Fruit fly (Drosophila melanogaster) whole organism, embryonic: ENCODE measurements around the gene h-cup.

Source experiments
- Atf-2 ChIP-seq: fragments of 200-800 bp; sonication (Bioruptor generic); optimal IDR thresholded peaks from 2 replicates; lab custom pipeline; 2016; ENCODE audit warnings: missing biosample characterization, missing genetic modification characterization
- Atf3 ChIP-seq: fragments of 200-800 bp; sonication (Bioruptor generic); optimal IDR thresholded peaks from 3 replicates; lab custom pipeline; 2016; ENCODE audit warnings: missing biosample characterization, missing genetic modification characterization
- CG10147 ChIP-seq: fragments of 200-800 bp; sonication (Bioruptor generic); optimal IDR thresholded peaks from 2 replicates; lab custom pipeline; 2019; ENCODE audit warnings: missing biosample characterization, mild to moderate bottlenecking, missing genetic modification characterization, moderate library complexity
- CG1024 ChIP-seq: fragments of 200-800 bp; sonication (Bioruptor generic); IDR thresholded peaks from 2 replicates; pipeline ENCODE4 v1.3.6; 2022; ENCODE audit warnings: missing biosample characterization, missing genetic modification characterization
- CG11456 ChIP-seq: fragments of 200-800 bp; sonication (Bioruptor generic); IDR thresholded peaks from 3 replicates; pipeline ENCODE4 v1.3.6; 2022; ENCODE audit warnings: missing biosample characterization, missing genetic modification characterization
- CG14050 ChIP-seq: fragments of 200-800 bp; sonication (Bioruptor generic); IDR thresholded peaks from 3 replicates; pipeline ENCODE4 v1.3.6; 2022; ENCODE audit warnings: missing biosample characterization, missing genetic modification characterization
- CG1647 ChIP-seq: fragments of 200-800 bp; sonication (Bioruptor generic); optimal IDR thresholded peaks from 3 replicates; lab custom pipeline; 2016; ENCODE audit warnings: missing biosample characterization, missing genetic modification characterization
- CG17612 ChIP-seq: fragments of 200-800 bp; sonication (Bioruptor generic); IDR thresholded peaks from 2 replicates; pipeline ENCODE4 v1.3.6; 2022; ENCODE audit warnings: missing biosample characterization, missing genetic modification characterization
- CG2875 ChIP-seq: fragments of 200-800 bp; sonication (Bioruptor generic); optimal IDR thresholded peaks from 2 replicates; lab custom pipeline; 2017; ENCODE audit warnings: missing biosample characterization, mild to moderate bottlenecking, missing genetic modification characterization, missing genetic modification reagents
- CG31388 ChIP-seq: fragments of 200-800 bp; sonication (Bioruptor generic); optimal IDR thresholded peaks from 2 replicates; lab custom pipeline; 2016; ENCODE audit warnings: missing biosample characterization, missing genetic modification characterization
- CG3163 ChIP-seq: fragments of 200-800 bp; sonication (Bioruptor generic); optimal IDR thresholded peaks from 3 replicates; lab custom pipeline; 2016; ENCODE audit warnings: missing biosample characterization, missing genetic modification characterization
- CG5245 ChIP-seq: fragments of 200-800 bp; sonication (Bioruptor generic); optimal IDR thresholded peaks from 3 replicates; lab custom pipeline; 2016; ENCODE audit warnings: missing biosample characterization, missing genetic modification characterization
- CG6254 ChIP-seq: fragments of 200-800 bp; sonication (Bioruptor generic); optimal IDR thresholded peaks from 3 replicates; lab custom pipeline; 2017; ENCODE audit warnings: mild to moderate bottlenecking, missing biosample characterization, missing genetic modification reagents, missing genetic modification characterization
- CG6813 ChIP-seq: fragments of 200-800 bp; sonication (Bioruptor generic); optimal IDR thresholded peaks from 2 replicates; lab custom pipeline; 2017; ENCODE audit warnings: missing biosample characterization, missing genetic modification characterization, mild to moderate bottlenecking, moderate library complexity, missing genetic modification reagents
- CG8290 ChIP-seq, 3 experiments: fragments of 200-800 bp; sonication (Bioruptor generic); optimal IDR thresholded peaks; 2 replicates each; lab custom pipeline; 2016 to 2019; ENCODE audit warnings: missing biosample characterization in 3 of 3, missing genetic modification characterization in 3 of 3, mild to moderate bottlenecking in 2 of 3, moderate library complexity in 1 of 3
- CG9437 ChIP-seq: fragments of 200-800 bp; sonication (Bioruptor generic); optimal IDR thresholded peaks from 2 replicates; lab custom pipeline; 2018; ENCODE audit warnings: missing biosample characterization, mild to moderate bottlenecking, missing genetic modification characterization
- CG9609 ChIP-seq: fragments of 200-800 bp; sonication (Bioruptor generic); optimal IDR thresholded peaks from 3 replicates; lab custom pipeline; 2016; ENCODE audit warnings: missing biosample characterization, missing genetic modification characterization
- Dad ChIP-seq: fragments of 200-800 bp; sonication (Bioruptor generic); optimal IDR thresholded peaks from 3 replicates; lab custom pipeline; 2016; ENCODE audit warnings: missing biosample characterization, missing genetic modification characterization
- Dfd ChIP-seq, 2 experiments: fragments of >200 bp; optimal IDR thresholded peaks; 2 replicates each; lab custom pipeline; 2017; ENCODE audit warnings: missing biosample characterization in 2 of 2, missing genetic modification characterization in 2 of 2
- Dip3 ChIP-seq: fragments of 200-800 bp; sonication (Bioruptor generic); optimal IDR thresholded peaks from 3 replicates; lab custom pipeline; 2016; ENCODE audit warnings: missing biosample characterization, missing genetic modification characterization
- Doc2 ChIP-seq: fragments of 200-800 bp; sonication (Bioruptor generic); IDR thresholded peaks from 2 replicates; pipeline ENCODE4 v1.3.6; 2022; ENCODE audit warnings: missing biosample characterization, missing genetic modification characterization
- Ets97D ChIP-seq: fragments of 200-800 bp; sonication (Bioruptor generic); optimal IDR thresholded peaks from 3 replicates; lab custom pipeline; 2016; ENCODE audit warnings: missing biosample characterization, missing genetic modification characterization
- Gug ChIP-seq: fragments of 200-800 bp; sonication (Bioruptor generic); IDR thresholded peaks from 4 replicates; pipeline ENCODE4 v1.3.6; 2022; ENCODE audit warnings: missing biosample characterization, missing genetic modification characterization
- HmgZ ChIP-seq: fragments of 200-800 bp; sonication (Bioruptor generic); optimal IDR thresholded peaks from 2 replicates; lab custom pipeline; 2018; ENCODE audit warnings: missing biosample characterization, mild to moderate bottlenecking, missing genetic modification characterization
- Hr3 ChIP-seq: fragments of 200-800 bp; sonication (Bioruptor generic); optimal IDR thresholded peaks from 3 replicates; lab custom pipeline; 2016; ENCODE audit warnings: missing biosample characterization, missing genetic modification characterization
- Hr78 ChIP-seq, 2 experiments: fragments of 200-800 bp in 1 of 2; fragments of >200 bp in 1 of 2; sonication (Bioruptor generic) in 1 of 2; optimal IDR thresholded peaks; 2 replicates each; lab custom pipeline; 2017 to 2019; ENCODE audit warnings: missing biosample characterization in 2 of 2, missing genetic modification characterization in 2 of 2, mild to moderate bottlenecking in 1 of 2, moderate library complexity in 1 of 2
- Lhr ChIP-seq: fragments of 200-800 bp; sonication (Bioruptor generic); optimal IDR thresholded peaks from 3 replicates; lab custom pipeline; 2017; ENCODE audit warnings: mild to moderate bottlenecking, missing biosample characterization, missing genetic modification reagents, missing genetic modification characterization
- MESR4 ChIP-seq: fragments of 200-800 bp; sonication (Bioruptor generic); optimal IDR thresholded peaks from 2 replicates; lab custom pipeline; 2018; ENCODE audit warnings: missing biosample characterization, mild to moderate bottlenecking, missing genetic modification characterization, moderate library complexity
- Max ChIP-seq: fragments of 200-800 bp; sonication (Bioruptor generic); optimal IDR thresholded peaks from 2 replicates; lab custom pipeline; 2016; ENCODE audit warnings: missing biosample characterization, mild to moderate bottlenecking, missing genetic modification characterization
- Meics ChIP-seq: fragments of 200-800 bp; sonication (Bioruptor generic); optimal IDR thresholded peaks from 2 replicates; lab custom pipeline; 2017; ENCODE audit warnings: missing biosample characterization, mild to moderate bottlenecking, missing genetic modification characterization
- Nf-YC ChIP-seq: fragments of 200-800 bp; optimal IDR thresholded peaks from 3 replicates; lab custom pipeline; 2019; ENCODE audit warnings: missing biosample characterization, mild to moderate bottlenecking, missing genetic modification characterization, moderate library complexity
- Scr ChIP-seq: fragments of 200-800 bp; sonication (Bioruptor generic); IDR thresholded peaks from 2 replicates; pipeline ENCODE4 v1.3.6; 2022; ENCODE audit warnings: missing biosample characterization, missing genetic modification characterization; ENCODE audit not compliant: partially characterized antibody
- Spps ChIP-seq: fragments of 200-800 bp; sonication (Bioruptor generic); optimal IDR thresholded peaks from 2 replicates; lab custom pipeline; 2018; ENCODE audit warnings: missing biosample characterization, mild to moderate bottlenecking, missing genetic modification characterization
- Usf ChIP-seq: fragments of 200-800 bp; sonication (Bioruptor generic); optimal IDR thresholded peaks from 2 replicates; lab custom pipeline; 2017; ENCODE audit warnings: missing genotype, missing biosample characterization, missing genetic modification characterization
- Xbp1 ChIP-seq: fragments of 200-800 bp; sonication (Bioruptor generic); optimal IDR thresholded peaks from 3 replicates; lab custom pipeline; 2016; ENCODE audit warnings: missing biosample characterization, mild to moderate bottlenecking, missing genetic modification characterization
- bcd ChIP-seq: fragments of 200-800 bp; sonication (Bioruptor generic); optimal IDR thresholded peaks from 2 replicates; lab custom pipeline; 2017; ENCODE audit warnings: missing biosample characterization, mild to moderate bottlenecking, missing genetic modification characterization
- bowl ChIP-seq: fragments of 200-800 bp; sonication (Bioruptor generic); IDR thresholded peaks from 2 replicates; pipeline ENCODE4 v1.3.6; 2022; ENCODE audit warnings: missing biosample characterization, missing genetic modification characterization
- caup ChIP-seq: fragments of 200-800 bp; sonication (Bioruptor generic); optimal IDR thresholded peaks from 3 replicates; lab custom pipeline; 2017; ENCODE audit warnings: missing biosample characterization, mild to moderate bottlenecking, missing genetic modification characterization, moderate library complexity; ENCODE audit not compliant: severe bottlenecking
- disco-r ChIP-seq: fragments of 200-800 bp; sonication (Bioruptor generic); optimal IDR thresholded peaks from 2 replicates; lab custom pipeline; 2016; ENCODE audit warnings: missing biosample characterization, missing genetic modification characterization
- dpn ChIP-seq, 2 experiments: fragments of 200-800 bp; sonication (Bioruptor generic); optimal IDR thresholded peaks; 3 replicates each; lab custom pipeline; 2016; ENCODE audit warnings: missing biosample characterization in 2 of 2, missing genetic modification characterization in 2 of 2
- esg ChIP-seq: fragments of 200-800 bp; sonication (Bioruptor generic); conservative IDR thresholded peaks from 2 replicates; pipeline ENCODE4 v1.3.6; 2022; ENCODE audit warnings: missing biosample characterization, missing genetic modification characterization
- exex ChIP-seq: fragments of 200-800 bp; sonication (Bioruptor generic); optimal IDR thresholded peaks from 4 replicates; lab custom pipeline; 2018; ENCODE audit warnings: missing biosample characterization, mild to moderate bottlenecking, missing genetic modification characterization, moderate library complexity
- gce ChIP-seq: fragments of 200-800 bp; sonication (Bioruptor generic); IDR thresholded peaks from 3 replicates; pipeline ENCODE4 v1.3.6; 2022; ENCODE audit warnings: missing biosample characterization, missing genetic modification characterization
- pb ChIP-seq: fragments of 200-800 bp; sonication (Bioruptor generic); optimal IDR thresholded peaks from 3 replicates; lab custom pipeline; 2016; ENCODE audit warnings: missing biosample characterization, missing genetic modification characterization
- repo ChIP-seq: fragments of 200-800 bp; sonication (Bioruptor generic); optimal IDR thresholded peaks from 2 replicates; lab custom pipeline; 2016; ENCODE audit warnings: missing biosample characterization, missing genetic modification characterization
- seq ChIP-seq: fragments of 200-800 bp; sonication (Bioruptor generic); IDR thresholded peaks from 2 replicates; pipeline ENCODE4 v1.3.6; 2022; ENCODE audit warnings: missing biosample characterization, missing genetic modification characterization
- sisA ChIP-seq: fragments of 200-800 bp; sonication (Bioruptor generic); IDR thresholded peaks from 2 replicates; pipeline ENCODE4 v1.3.6; 2022; ENCODE audit warnings: missing biosample characterization, missing genetic modification characterization
- vvl ChIP-seq: fragments of 200-800 bp; sonication (Bioruptor generic); IDR thresholded peaks from 2 replicates; pipeline ENCODE4 v1.3.6; 2022; ENCODE audit warnings: missing biosample characterization, missing genetic modification characterization
- wdn ChIP-seq: fragments of 200-800 bp; sonication (Bioruptor generic); IDR thresholded peaks from 2 replicates; pipeline ENCODE4 v1.3.6; 2022; ENCODE audit warnings: missing biosample characterization, missing genetic modification characterization
- wek ChIP-seq: fragments of 200-800 bp; sonication (Bioruptor generic); optimal IDR thresholded peaks from 3 replicates; lab custom pipeline; 2018; ENCODE audit warnings: missing biosample characterization, mild to moderate bottlenecking, missing genetic modification characterization, moderate library complexity

The h-cup gene

DNA sequence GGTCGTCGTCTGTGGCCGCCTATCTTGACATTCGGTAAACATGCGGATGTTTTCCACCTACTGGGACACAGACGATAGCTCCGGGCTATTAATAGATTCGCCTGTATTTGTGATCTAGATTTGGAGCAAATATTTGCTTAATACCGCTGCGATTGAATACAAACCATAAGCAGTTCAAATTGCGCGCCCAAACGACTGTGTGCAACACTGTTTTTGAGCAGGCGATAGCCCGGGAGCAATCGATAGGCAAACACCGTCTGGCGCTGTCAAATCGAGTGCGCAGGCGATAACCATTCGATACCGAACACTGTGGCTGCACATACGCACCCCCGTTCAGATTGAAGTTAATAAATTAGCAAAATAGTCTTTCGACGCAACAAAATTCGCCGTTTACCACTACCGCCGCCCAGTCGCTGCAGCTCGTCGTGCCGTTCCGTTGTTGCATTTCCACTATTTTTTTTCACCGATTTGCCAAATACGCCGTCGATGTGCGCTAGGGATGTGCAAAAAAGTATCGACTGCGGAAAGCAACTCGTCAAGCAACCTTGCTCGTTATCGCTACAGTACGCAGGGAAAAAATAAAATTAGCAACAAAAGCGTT, 25.5 kb upstream of the h-cup start, which contains the start of gene Atx2 (continued):
- TF ChIP-seq gce (GFP tag; lab: Robert Waterston, UW): no peak
- TF ChIP-seq Dad: peak; percentile 25
- TF ChIP-seq CG5245 (GFP tag; lab: Kevin White, UChicago): no peak
- no peak for TF ChIP-seq CG2875
- TF ChIP-seq Max: peak; percentile 37
- TF ChIP-seq HmgZ: peak; percentile 74
- no peak for TF ChIP-seq CG1647 (GFP tag; lab: Kevin White, UChicago)
- TF ChIP-seq Nf-YC (tag; lab: Kevin White, UChicago): peak; percentile 5
- TF ChIP-seq Spps (tag; lab: Kevin White, UChicago): no peak
- peak; percentile 24; the same call in 1 of the 2 replicates for TF ChIP-seq wdn (GFP tag; lab: Robert Waterston, UW)
- peak; percentile 4 for TF ChIP-seq Atf-2 (GFP tag; lab: Kevin White, UChicago)
- no peak for TF ChIP-seq Doc2
- peak; percentile 49 for TF ChIP-seq Lhr (GFP tag; lab: Kevin White, UChicago)
- TF ChIP-seq Xbp1 (GFP tag; lab: Kevin White, UChicago): peak; percentile 7
- peak; percentile 30; the same call in 1 of the 4 replicates for TF ChIP-seq Gug
- peak; percentile 45; the same call in 1 of the 2 replicates for TF ChIP-seq seq (GFP tag; lab: Robert Waterston, UW)
- peak; percentile 13 for TF ChIP-seq wek (GFP tag; lab: Kevin White, UChicago)
- no peak for TF ChIP-seq Hr3
- TF ChIP-seq disco-r (GFP tag; lab: Kevin White, UChicago): peak; percentile 14
- TF ChIP-seq CG9609 (GFP tag; lab: Kevin White, UChicago): peak; percentile 53
- TF ChIP-seq CG3163 (GFP tag; lab: Kevin White, UChicago): peak; percentile 58
- peak; percentile 88 for TF ChIP-seq MESR4 (GFP tag; lab: Kevin White, UChicago)
- TF ChIP-seq CG10147: no peak
- TF ChIP-seq CG1024: no peak
- peak; percentile 30 for TF ChIP-seq CG8290 (GFP tag; optimal IDR thresholded peaks at IDR 0.05; lab: Kevin White, UChicago)
- peak in 1 of 2 experiments; percentile 79 for TF ChIP-seq CG8290 (tag; optimal IDR thresholded peaks at IDR 0.05; lab: Kevin White, UChicago)
- no peak for TF ChIP-seq exex
- no peak for TF ChIP-seq CG31388 (GFP tag; lab: Kevin White, UChicago)
- no peak for TF ChIP-seq sisA (GFP tag; lab: Robert Waterston, UW)
- peak; percentile 54 for TF ChIP-seq pb (GFP tag; lab: Kevin White, UChicago)
- peak; percentile 27 for TF ChIP-seq CG9437 (GFP tag; lab: Kevin White, UChicago)
- TF ChIP-seq CG6254 (GFP tag; lab: Kevin White, UChicago): no peak
- no peak for TF ChIP-seq bowl (GFP tag; lab: Robert Waterston, UW)
- peak; percentile 0 for TF ChIP-seq Dip3 (GFP tag; lab: Kevin White, UChicago)
- TF ChIP-seq repo (GFP tag; lab: Kevin White, UChicago): no peak
- peak; percentile 55 for TF ChIP-seq caup (GFP tag; lab: Kevin White, UChicago)
- TF ChIP-seq dpn (GFP tag; optimal IDR thresholded peaks at IDR 0.05; lab: Kevin White, UChicago): peak; percentile 56 to 61
- peak; percentile 55 for TF ChIP-seq bcd (GFP tag; lab: Kevin White, UChicago)
- peak; percentile 20 for TF ChIP-seq CG6813 (GFP tag; lab: Kevin White, UChicago)
- peak; percentile 94 for TF ChIP-seq Scr (GFP tag; lab: Robert Waterston, UW)
- peak; percentile 75 for TF ChIP-seq Ets97D
- TF ChIP-seq CG11456 (GFP tag; lab: Robert Waterston, UW): peak; percentile 72; the same call in 1 of the 3 replicates
- TF ChIP-seq Usf (GFP tag; lab: Kevin White, UChicago): no peak
- no peak for TF ChIP-seq Atf3 (GFP tag; lab: Kevin White, UChicago)
- TF ChIP-seq vvl: peak; percentile 60
- TF ChIP-seq CG17612 (GFP tag; lab: Robert Waterston, UW): no peak
- TF ChIP-seq Meics: peak; percentile 15
- no peak for TF ChIP-seq Hr78 (GFP tag; optimal IDR thresholded peaks at IDR 0.05; lab: Kevin White, UChicago)
- no peak for TF ChIP-seq CG14050
- no peak for TF ChIP-seq esg
- no peak for TF ChIP-seq Dfd (GFP tag; optimal IDR thresholded peaks at IDR 0.05; lab: Kevin White, UChicago)
